Worm (Caenorhabditis elegans) whole organism, young adult: ENCODE results near the gene lrr-1.

Source experiments
- D2030.7 ChIP-seq: fragments of 200-800 bp; sonication (Bioruptor generic); IDR thresholded peaks from 2 replicates; pipeline ENCODE4 v1.3.6; 2022; ENCODE audit warnings: missing genetic modification reagents, missing genetic modification characterization, missing compliant biosample characterization
- F23B12.7 ChIP-seq: sonication (generic microtip); optimal IDR thresholded peaks from 2 replicates; lab custom pipeline; 2017; ENCODE audit warnings: missing genetic modification characterization, mild to moderate bottlenecking, missing compliant biosample characterization, antibody characterized with exemption, moderate library complexity; ENCODE audit not compliant: insufficient read depth
- F33H1.4 ChIP-seq: fragments of 200-800 bp; sonication (Bioruptor generic); IDR thresholded peaks from 2 replicates; pipeline ENCODE4 v1.3.6; 2022; ENCODE audit warnings: missing genetic modification reagents, missing genetic modification characterization, missing compliant biosample characterization
- F55B11.4 ChIP-seq: sonication (generic microtip); optimal IDR thresholded peaks from 2 replicates; lab custom pipeline; 2016; ENCODE audit warnings: missing compliant biosample characterization, missing genetic modification characterization, borderline replicate concordance; ENCODE audit not compliant: insufficient read depth
- F57A8.1 ChIP-seq: fragments of 200-800 bp; sonication (Bioruptor generic); optimal IDR thresholded peaks from 2 replicates; lab custom pipeline; 2018; ENCODE audit warnings: mild to moderate bottlenecking, missing genetic modification characterization, moderate library complexity, missing compliant biosample characterization
- K12H6.12 ChIP-seq: fragments of 200-800 bp; sonication (Bioruptor generic); optimal IDR thresholded peaks from 2 replicates; lab custom pipeline; 2018; ENCODE audit warnings: mild to moderate bottlenecking, missing genetic modification characterization, missing compliant biosample characterization
- Y53F4B.3 ChIP-seq: fragments of 200-800 bp; sonication (Bioruptor generic); IDR thresholded peaks from 2 replicates; pipeline ENCODE4 v1.3.6; 2022; ENCODE audit warnings: missing genetic modification reagents, missing genetic modification characterization, missing compliant biosample characterization
- Y56A3A.18 ChIP-seq: fragments of 200-800 bp; sonication (Bioruptor generic); IDR thresholded peaks from 2 replicates; pipeline ENCODE4 v1.3.6; 2022; ENCODE audit warnings: missing genetic modification reagents, missing genetic modification characterization, missing compliant biosample characterization
- Y79H2A.3 ChIP-seq: fragments of 200-800 bp; sonication (Bioruptor generic); conservative IDR thresholded peaks from 2 replicates; pipeline ENCODE4 v1.3.6; 2022; ENCODE audit warnings: missing genetic modification reagents, missing genetic modification characterization, missing compliant biosample characterization
- Y95B8A.8 ChIP-seq: fragments of 200-800 bp; sonication (Bioruptor generic); IDR thresholded peaks from 2 replicates; pipeline ENCODE4 v1.3.6; 2022; ENCODE audit warnings: missing genetic modification reagents, missing genetic modification characterization, missing compliant biosample characterization
- ZK185.1 ChIP-seq: sonication (generic microtip); optimal IDR thresholded peaks from 2 replicates; lab custom pipeline; 2016; ENCODE audit warnings: mild to moderate bottlenecking, missing genetic modification characterization, missing compliant biosample characterization; ENCODE audit not compliant: poor library complexity, severe bottlenecking
- aptf-2 ChIP-seq: fragments of 200-800 bp; sonication (Bioruptor generic); conservative IDR thresholded peaks from 2 replicates; pipeline ENCODE4 v1.3.6; 2022; ENCODE audit warnings: missing genetic modification reagents, missing genetic modification characterization, missing compliant biosample characterization
- aptf-3 ChIP-seq: fragments of 200-800 bp; sonication (Bioruptor generic); IDR thresholded peaks from 2 replicates; pipeline ENCODE4 v1.3.6; 2022; ENCODE audit warnings: missing genetic modification characterization, missing compliant biosample characterization
- bed-2 ChIP-seq: fragments of 200-800 bp; sonication (Bioruptor generic); IDR thresholded peaks from 2 replicates; pipeline ENCODE4 v1.3.6; 2022; ENCODE audit warnings: missing genetic modification reagents, missing genetic modification characterization, missing compliant biosample characterization
- cebp-1 ChIP-seq, 2 experiments: fragments of 200-800 bp in 1 of 2; sonication (Bioruptor generic) in 1 of 2; sonication (generic microtip) in 1 of 2; IDR thresholded peaks in 1 of 2; optimal IDR thresholded peaks in 1 of 2; 2 replicates each; pipeline versions ENCODE4 v1.3.6 to Lab custom; 2017 to 2022; ENCODE audit warnings: missing compliant biosample characterization in 2 of 2, missing genetic modification characterization in 2 of 2, mild to moderate bottlenecking in 1 of 2, missing genetic modification reagents in 1 of 2, moderate library complexity in 1 of 2
- cebp-2 ChIP-seq: fragments of 200-800 bp; sonication (Bioruptor generic); IDR thresholded peaks from 2 replicates; pipeline ENCODE4 v1.3.6; 2022; ENCODE audit warnings: missing genetic modification characterization, missing compliant biosample characterization
- ceh-27 ChIP-seq: fragments of 200-800 bp; sonication (Bioruptor generic); optimal IDR thresholded peaks from 2 replicates; lab custom pipeline; 2018; ENCODE audit warnings: mild to moderate bottlenecking, missing genetic modification characterization, moderate library complexity, missing compliant biosample characterization
- ceh-58 ChIP-seq: fragments of 200-800 bp; sonication (Bioruptor generic); IDR thresholded peaks from 2 replicates; pipeline ENCODE4 v1.3.6; 2022; ENCODE audit warnings: missing genetic modification characterization, missing compliant biosample characterization
- ceh-79 ChIP-seq: sonication (generic microtip); optimal IDR thresholded peaks from 2 replicates; lab custom pipeline; 2017; ENCODE audit warnings: mild to moderate bottlenecking, missing genetic modification characterization, missing compliant biosample characterization
- dox-1 ChIP-seq: fragments of 200-800 bp; sonication (Bioruptor generic); IDR thresholded peaks from 2 replicates; pipeline ENCODE4 v1.3.6; 2022; ENCODE audit warnings: missing genetic modification reagents, missing genetic modification characterization, missing compliant biosample characterization
- egl-44 ChIP-seq: fragments of 200-800 bp; sonication (Bioruptor generic); IDR thresholded peaks from 2 replicates; pipeline ENCODE4 v1.3.6; 2022; ENCODE audit warnings: missing genetic modification reagents, missing genetic modification characterization, missing compliant biosample characterization
- hlh-26 ChIP-seq: fragments of 200-800 bp; sonication (Bioruptor generic); conservative IDR thresholded peaks from 2 replicates; pipeline ENCODE4 v1.3.6; 2022; ENCODE audit warnings: missing genetic modification reagents, missing genetic modification characterization, missing compliant biosample characterization
- hrde-1 ChIP-seq: sonication (generic microtip); optimal IDR thresholded peaks from 2 replicates; lab custom pipeline; 2016; ENCODE audit warnings: missing genetic modification characterization, mild to moderate bottlenecking, missing compliant biosample characterization, moderate library complexity, missing genotype, missing genetic modification reagents, borderline replicate concordance
- hsf-1 ChIP-seq: fragments of 200-800 bp; sonication (Bioruptor generic); IDR thresholded peaks from 2 replicates; pipeline ENCODE4 v1.3.6; 2022; ENCODE audit warnings: missing genetic modification reagents, missing genetic modification characterization, missing compliant biosample characterization
- let-607 ChIP-seq, 2 experiments: fragments of 200-800 bp in 1 of 2; sonication (Bioruptor generic) in 1 of 2; sonication (generic microtip) in 1 of 2; optimal IDR thresholded peaks; 2 replicates each; lab custom pipeline; 2016 to 2018; ENCODE audit warnings: mild to moderate bottlenecking in 2 of 2, missing compliant biosample characterization in 2 of 2, missing genetic modification characterization in 2 of 2, moderate library complexity in 2 of 2, missing genotype in 1 of 2
- lin-26 ChIP-seq: fragments of 200-800 bp; sonication (Bioruptor generic); IDR thresholded peaks from 2 replicates; pipeline ENCODE4 v1.3.6; 2022; ENCODE audit warnings: missing genetic modification reagents, missing genetic modification characterization, missing compliant biosample characterization
- lin-35 ChIP-seq, 3 experiments: fragments of 150-350 bp in 2 of 3; sonication (generic microtip) in 1 of 3; optimal IDR thresholded peaks; 2 replicates each; lab custom pipeline; 2014 to 2018; ENCODE audit warnings: missing biosample characterization in 3 of 3, missing genetic modification characterization in 3 of 3, missing genetic modification reagents in 3 of 3
- lir-1 ChIP-seq: fragments of 200-800 bp; sonication (Bioruptor generic); conservative IDR thresholded peaks from 2 replicates; pipeline ENCODE4 v1.3.6; 2022; ENCODE audit warnings: missing genetic modification reagents, missing genetic modification characterization, missing compliant biosample characterization
- lsy-27 ChIP-seq: sonication (generic microtip); optimal IDR thresholded peaks from 2 replicates; lab custom pipeline; 2017; ENCODE audit warnings: missing genetic modification characterization, mild to moderate bottlenecking, missing compliant biosample characterization, antibody characterized with exemption, missing genotype, borderline replicate concordance; ENCODE audit not compliant: insufficient read depth
- mxl-1 ChIP-seq: sonication (generic microtip); optimal IDR thresholded peaks from 2 replicates; lab custom pipeline; 2016; ENCODE audit warnings: missing genetic modification characterization, missing compliant biosample characterization
- nfya-1 ChIP-seq: sonication (generic microtip); optimal IDR thresholded peaks from 2 replicates; lab custom pipeline; 2017; ENCODE audit warnings: antibody characterized with exemption, missing compliant biosample characterization, missing genetic modification characterization, borderline replicate concordance; ENCODE audit not compliant: insufficient read depth
- nhr-80 ChIP-seq: sonication (generic microtip); optimal IDR thresholded peaks from 2 replicates; lab custom pipeline; 2016; ENCODE audit warnings: missing genetic modification characterization, missing compliant biosample characterization
- rcor-1 ChIP-seq: fragments of 200-800 bp; sonication (Bioruptor generic); IDR thresholded peaks from 2 replicates; pipeline ENCODE4 v1.3.6; 2022; ENCODE audit warnings: missing genetic modification reagents, missing genetic modification characterization, missing compliant biosample characterization
- repo-1 ChIP-seq: sonication (generic microtip); optimal IDR thresholded peaks from 2 replicates; lab custom pipeline; 2017; ENCODE audit warnings: mild to moderate bottlenecking, missing genetic modification characterization, missing compliant biosample characterization
- rpc-1 ChIP-seq, 2 experiments: fragments of 150-350 bp in 1 of 2; sonication (generic microtip) in 1 of 2; optimal IDR thresholded peaks; 2 replicates each; lab custom pipeline; 2014 to 2018; ENCODE audit warnings: missing biosample characterization in 1 of 2, missing genetic modification characterization in 1 of 2, missing genetic modification reagents in 1 of 2, missing genotype in 1 of 2
- sdz-38 ChIP-seq: sonication (generic microtip); optimal IDR thresholded peaks from 2 replicates; lab custom pipeline; 2016; ENCODE audit warnings: missing genotype, missing genetic modification characterization, missing compliant biosample characterization
- snpc-4 ChIP-seq, 5 experiments: fragments of 150-350 bp in 1 of 5; sonication (generic microtip) in 4 of 5; optimal IDR thresholded peaks; 2 replicates each; lab custom pipeline; 2014 to 2018; ENCODE audit warnings: missing genetic modification characterization in 5 of 5, missing biosample characterization in 3 of 5, antibody characterized with exemption in 2 of 5, mild to moderate bottlenecking in 2 of 5, missing compliant biosample characterization in 2 of 5, missing genotype in 2 of 5, moderate library complexity in 2 of 5, missing genetic modification reagents in 1 of 5
- somi-1 ChIP-seq: fragments of 200-800 bp; sonication (Bioruptor generic); optimal IDR thresholded peaks from 2 replicates; lab custom pipeline; 2018; ENCODE audit warnings: mild to moderate bottlenecking, missing genetic modification characterization, missing compliant biosample characterization
- sptf-2 ChIP-seq: fragments of 200-800 bp; sonication (Bioruptor generic); optimal IDR thresholded peaks from 2 replicates; lab custom pipeline; 2018; ENCODE audit warnings: mild to moderate bottlenecking, missing genetic modification characterization, missing compliant biosample characterization
- tbx-9 ChIP-seq: sonication (generic microtip); optimal IDR thresholded peaks from 2 replicates; lab custom pipeline; 2016; ENCODE audit warnings: borderline replicate concordance, missing genetic modification characterization, inconsistent platforms, missing compliant biosample characterization
- unc-62 ChIP-seq: fragments of 150-350 bp; optimal IDR thresholded peaks from 2 replicates; lab custom pipeline; 2014; ENCODE audit warnings: missing biosample characterization, missing genetic modification reagents, missing genetic modification characterization
- zfh-2 ChIP-seq: fragments of 200-800 bp; sonication (Bioruptor generic); conservative IDR thresholded peaks from 2 replicates; pipeline ENCODE4 v1.3.6; 2022; ENCODE audit warnings: missing genetic modification reagents, missing genetic modification characterization, missing compliant biosample characterization
- zim-3 ChIP-seq: sonication (generic microtip); optimal IDR thresholded peaks from 2 replicates; lab custom pipeline; 2017; ENCODE audit warnings: mild to moderate bottlenecking, missing genetic modification characterization, moderate library complexity, missing compliant biosample characterization
- ztf-22 ChIP-seq: fragments of 200-800 bp; sonication (Bioruptor generic); optimal IDR thresholded peaks from 2 replicates; lab custom pipeline; 2018; ENCODE audit warnings: mild to moderate bottlenecking, missing genetic modification characterization, moderate library complexity, missing compliant biosample characterization
- ztf-25 ChIP-seq: fragments of 200-800 bp; sonication (Bioruptor generic); IDR thresholded peaks from 2 replicates; pipeline ENCODE4 v1.3.6; 2022; ENCODE audit warnings: missing genetic modification reagents, missing genetic modification characterization, missing compliant biosample characterization

lrr-1 gene

DNA sequence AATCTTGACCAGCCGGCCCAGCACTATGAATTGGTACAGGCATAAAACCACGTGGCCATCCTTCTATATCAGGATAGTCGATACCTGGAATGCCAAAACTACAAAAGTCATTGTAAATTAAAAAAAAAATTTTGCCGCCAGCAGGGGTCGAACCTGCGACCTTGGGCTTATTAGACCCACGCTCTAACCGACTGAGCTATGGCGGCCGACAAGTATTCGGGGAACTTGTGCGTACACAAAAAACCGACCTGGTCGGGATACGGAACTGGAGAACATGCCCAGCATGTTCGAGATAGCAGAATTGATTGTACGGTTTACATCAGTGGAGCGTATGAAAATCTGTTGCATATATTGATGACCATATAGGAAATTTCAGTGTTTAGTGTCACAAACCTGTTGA is 21.1 kb upstream of the lrr-1 start (continued):
- TF ChIP-seq egl-44 (GFP tag; lab: Robert Waterston, UW): 0 out of 2 replicates have a peak, but pooled peaks have one; percentile 16
- TF ChIP-seq unc-62 (GFP tag; lab: Kevin White, UChicago): no peak
- peak; percentile 86; the same call in 1 of the 2 replicates for TF ChIP-seq aptf-3
- peak; percentile 61; the same call in 1 of the 2 replicates for TF ChIP-seq lin-26 (GFP tag; lab: Robert Waterston, UW)
- TF ChIP-seq tbx-9 (tag; lab: Kevin White, UChicago): no peak
- peak; percentile 30 for TF ChIP-seq ceh-27 (GFP tag; lab: Kevin White, UChicago)
- peak; percentile 7 for TF ChIP-seq mxl-1 (tag; lab: Kevin White, UChicago)
- TF ChIP-seq cebp-2 (GFP tag; lab: Robert Waterston, UW): no peak
- TF ChIP-seq lsy-27 (tag; lab: Kevin White, UChicago): no peak
- no peak for TF ChIP-seq hlh-26 (GFP tag; lab: Robert Waterston, UW)
- TF ChIP-seq snpc-4 (GFP tag; optimal IDR thresholded peaks at IDR 0.05; lab: Kevin White, UChicago): peak; percentile 98
- TF ChIP-seq snpc-4 (tag; optimal IDR thresholded peaks at IDR 0.05; lab: Kevin White, UChicago): peak; percentile 99
- no peak for TF ChIP-seq sptf-2 (GFP tag; lab: Kevin White, UChicago)
- TF ChIP-seq F23B12.7 (tag; lab: Kevin White, UChicago): peak; percentile 35
- TF ChIP-seq lir-1 (GFP tag; lab: Robert Waterston, UW): no peak
- peak; percentile 19 for TF ChIP-seq ceh-79 (tag; lab: Kevin White, UChicago)
- TF ChIP-seq hrde-1 (tag; lab: Kevin White, UChicago): peak; percentile 20
- TF ChIP-seq Y95B8A.8: no peak
- no peak for TF ChIP-seq somi-1 (GFP tag; lab: Kevin White, UChicago)
- TF ChIP-seq rpc-1 (optimal IDR thresholded peaks at IDR 0.05; lab: Kevin White, UChicago): peak; percentile 58
- peak; percentile 66 for TF ChIP-seq rpc-1 (tag; optimal IDR thresholded peaks at IDR 0.05; lab: Kevin White, UChicago)
- peak; percentile 1 for TF ChIP-seq nhr-80
- peak; percentile 72 for TF ChIP-seq hsf-1 (GFP tag; lab: Robert Waterston, UW)
- no peak for TF ChIP-seq cebp-1 (GFP tag; IDR thresholded peaks at IDR 0.05; lab: Robert Waterston, UW)
- peak; percentile 53 for TF ChIP-seq cebp-1 (tag; optimal IDR thresholded peaks at IDR 0.05; lab: Kevin White, UChicago)
- TF ChIP-seq K12H6.12 (tag; lab: Kevin White, UChicago): peak; percentile 31
- peak; percentile 89 for TF ChIP-seq dox-1 (GFP tag; lab: Robert Waterston, UW)
- TF ChIP-seq repo-1 (tag; lab: Kevin White, UChicago): peak; percentile 88
- no peak for TF ChIP-seq zfh-2 (GFP tag; lab: Robert Waterston, UW)
- no peak for TF ChIP-seq Y53F4B.3 (GFP tag; lab: Robert Waterston, UW)
- no peak for TF ChIP-seq F55B11.4 (tag; lab: Kevin White, UChicago)
- TF ChIP-seq aptf-2 (GFP tag; lab: Robert Waterston, UW): no peak
- TF ChIP-seq nfya-1 (tag; lab: Kevin White, UChicago): no peak
- TF ChIP-seq zim-3: peak; percentile 38
- peak; percentile 74 for TF ChIP-seq D2030.7 (GFP tag; lab: Robert Waterston, UW)
- TF ChIP-seq bed-2 (GFP tag; lab: Robert Waterston, UW): no peak
- TF ChIP-seq ceh-58 (GFP tag; lab: Robert Waterston, UW): no peak
- TF ChIP-seq lin-35 (GFP tag; optimal IDR thresholded peaks at IDR 0.05; lab: Kevin White, UChicago): peak in 1 of 3 experiments; percentile 32
- TF ChIP-seq F57A8.1 (GFP tag; lab: Kevin White, UChicago): no peak
- TF ChIP-seq sdz-38 (tag; lab: Kevin White, UChicago): no peak
- peak; percentile 83 for TF ChIP-seq rcor-1 (GFP tag; lab: Robert Waterston, UW)
- TF ChIP-seq let-607 (tag; optimal IDR thresholded peaks at IDR 0.05; lab: Kevin White, UChicago): peak in 1 of 2 experiments; percentile 38
- TF ChIP-seq ztf-22: no peak
- TF ChIP-seq ZK185.1: peak; percentile 26
- no peak for TF ChIP-seq Y79H2A.3 (GFP tag; lab: Robert Waterston, UW)
- peak; percentile 72 for TF ChIP-seq F33H1.4
- TF ChIP-seq ztf-25: no peak
- TF ChIP-seq Y56A3A.18 (GFP tag; lab: Robert Waterston, UW): peak; percentile 89
